Fruit fly (Drosophila melanogaster) whole organism, prepupa: ENCODE measurements around the gene CG10874.
A peak's percentile ranks its signal among the peaks of the same experiment; 100 is the strongest.

Source experiments
- CG10631 ChIP-seq: fragments of 200-800 bp; sonication (Bioruptor generic); optimal IDR thresholded peaks from 2 replicates; lab custom pipeline; 2016; ENCODE audit warnings: missing biosample characterization, missing genetic modification characterization
- CG10669 ChIP-seq: fragments of 200-800 bp; sonication (Bioruptor generic); optimal IDR thresholded peaks from 3 replicates; lab custom pipeline; 2018; ENCODE audit warnings: missing biosample characterization, mild to moderate bottlenecking, missing genetic modification characterization, moderate library complexity
- CG11294 ChIP-seq: fragments of 200-800 bp; sonication (Bioruptor generic); IDR thresholded peaks from 2 replicates; pipeline ENCODE4 v1.3.6; 2022; ENCODE audit warnings: missing biosample characterization, missing genetic modification characterization
- CG1621 ChIP-seq: fragments of 200-800 bp; sonication (Bioruptor generic); optimal IDR thresholded peaks from 3 replicates; lab custom pipeline; 2018; ENCODE audit warnings: missing biosample characterization, mild to moderate bottlenecking, missing genetic modification characterization
- CG16779 ChIP-seq: fragments of 200-800 bp; sonication (Bioruptor generic); optimal IDR thresholded peaks from 3 replicates; lab custom pipeline; 2017; ENCODE audit warnings: missing biosample characterization, mild to moderate bottlenecking, missing genetic modification characterization
- CG3032 ChIP-seq: fragments of 200-800 bp; optimal IDR thresholded peaks from 2 replicates; lab custom pipeline; 2019; ENCODE audit warnings: missing biosample characterization, mild to moderate bottlenecking, missing genetic modification characterization, moderate library complexity
- CG31627 ChIP-seq: fragments of 200-800 bp; sonication (Bioruptor generic); optimal IDR thresholded peaks from 3 replicates; lab custom pipeline; 2016; ENCODE audit warnings: missing biosample characterization, missing genetic modification characterization
- CG3919 ChIP-seq: fragments of 200-800 bp; sonication (Bioruptor generic); optimal IDR thresholded peaks from 3 replicates; lab custom pipeline; 2016; ENCODE audit warnings: missing biosample characterization, missing genetic modification characterization
- CG6163 ChIP-seq: fragments of 200-800 bp; sonication (Bioruptor generic); IDR thresholded peaks from 3 replicates; pipeline ENCODE4 v1.3.6; 2022; ENCODE audit warnings: missing biosample characterization, missing genetic modification characterization
- CG6792 ChIP-seq: fragments of 200-800 bp; sonication (Bioruptor generic); optimal IDR thresholded peaks from 3 replicates; lab custom pipeline; 2016; ENCODE audit warnings: missing biosample characterization, missing genetic modification characterization
- CG6854 ChIP-seq: fragments of 200-800 bp; sonication (Bioruptor generic); optimal IDR thresholded peaks from 2 replicates; lab custom pipeline; 2017; ENCODE audit warnings: missing biosample characterization, mild to moderate bottlenecking, missing genetic modification characterization
- CG7368 ChIP-seq: fragments of 200-800 bp; sonication (Bioruptor generic); optimal IDR thresholded peaks from 3 replicates; lab custom pipeline; 2016; ENCODE audit warnings: missing biosample characterization, missing genetic modification characterization
- CG8319 ChIP-seq: fragments of 200-800 bp; sonication (Bioruptor generic); optimal IDR thresholded peaks from 3 replicates; lab custom pipeline; 2016; ENCODE audit warnings: missing biosample characterization, missing genetic modification characterization
- CG9139 ChIP-seq: fragments of 200-800 bp; sonication (Bioruptor generic); optimal IDR thresholded peaks from 3 replicates; lab custom pipeline; 2017; ENCODE audit warnings: missing biosample characterization, mild to moderate bottlenecking, missing genetic modification characterization
- Eip75B ChIP-seq: fragments of 200-800 bp; sonication (Bioruptor generic); optimal IDR thresholded peaks from 3 replicates; lab custom pipeline; 2016; ENCODE audit warnings: missing biosample characterization, missing genetic modification characterization
- Eip78C ChIP-seq: fragments of 200-800 bp; sonication (Bioruptor generic); peaks from one replicate; lab custom pipeline; 2016; ENCODE audit warnings: missing biosample characterization, missing genetic modification characterization
- Ets96B ChIP-seq: fragments of 200-800 bp; optimal IDR thresholded peaks from 2 replicates; lab custom pipeline; 2019; ENCODE audit warnings: missing biosample characterization, mild to moderate bottlenecking, missing genetic modification characterization, moderate library complexity
- Gug ChIP-seq: fragments of 200-800 bp; sonication (Bioruptor generic); IDR thresholded peaks from 2 replicates; pipeline ENCODE4 v1.3.6; 2022; ENCODE audit warnings: missing biosample characterization, missing genetic modification characterization
- Hr38 ChIP-seq: sonication (Bioruptor generic); optimal IDR thresholded peaks from 2 replicates; lab custom pipeline; 2016; ENCODE audit warnings: missing biosample characterization, missing genetic modification characterization
- Hr39 ChIP-seq: fragments of 200-800 bp; sonication (Bioruptor generic); optimal IDR thresholded peaks from 2 replicates; lab custom pipeline; 2016; ENCODE audit warnings: missing biosample characterization, missing genetic modification characterization
- Lpt ChIP-seq: fragments of 200-800 bp; sonication (Bioruptor generic); optimal IDR thresholded peaks from 3 replicates; lab custom pipeline; 2016; ENCODE audit warnings: missing biosample characterization, missing genetic modification characterization
- Met ChIP-seq: fragments of 200-800 bp; sonication (Bioruptor generic); optimal IDR thresholded peaks from 3 replicates; lab custom pipeline; 2016; ENCODE audit warnings: missing biosample characterization, missing genetic modification characterization
- OdsH ChIP-seq: fragments of 200-800 bp; sonication (Bioruptor generic); optimal IDR thresholded peaks from 3 replicates; lab custom pipeline; 2016; ENCODE audit warnings: missing biosample characterization, missing genetic modification characterization
- Smox ChIP-seq: fragments of 200-800 bp; sonication (Bioruptor generic); optimal IDR thresholded peaks from 3 replicates; lab custom pipeline; 2016; ENCODE audit warnings: missing biosample characterization, missing genetic modification characterization
- Sox102F ChIP-seq: fragments of 200-800 bp; sonication (Bioruptor generic); optimal IDR thresholded peaks from 2 replicates; lab custom pipeline; 2016; ENCODE audit warnings: missing biosample characterization, mild to moderate bottlenecking, missing genetic modification characterization
- Sox14 ChIP-seq: fragments of 200-800 bp; sonication (Bioruptor generic); optimal IDR thresholded peaks from 3 replicates; lab custom pipeline; 2016; ENCODE audit warnings: missing biosample characterization, missing genetic modification characterization
- Sox15 ChIP-seq: fragments of 200-800 bp; sonication (Bioruptor generic); optimal IDR thresholded peaks from 3 replicates; lab custom pipeline; 2016; ENCODE audit warnings: missing biosample characterization, missing genetic modification characterization
- cyc ChIP-seq: fragments of 200-800 bp; sonication (Bioruptor generic); optimal IDR thresholded peaks from 3 replicates; lab custom pipeline; 2016; ENCODE audit warnings: missing biosample characterization, missing genetic modification characterization
- dsx ChIP-seq: fragments of 200-800 bp; optimal IDR thresholded peaks from 3 replicates; lab custom pipeline; 2019; ENCODE audit warnings: missing biosample characterization, mild to moderate bottlenecking, missing genetic modification characterization, moderate library complexity; ENCODE audit not compliant: poor library complexity, severe bottlenecking
- eg ChIP-seq: fragments of 200-800 bp; sonication (Bioruptor generic); IDR thresholded peaks from 3 replicates; pipeline ENCODE4 v1.3.6; 2022; ENCODE audit warnings: missing biosample characterization, missing genetic modification characterization
- fkh ChIP-seq: fragments of 200-800 bp; sonication (Bioruptor generic); optimal IDR thresholded peaks from 3 replicates; lab custom pipeline; 2017; ENCODE audit warnings: missing biosample characterization, mild to moderate bottlenecking, missing genetic modification characterization, moderate library complexity
- lz ChIP-seq: fragments of 200-800 bp; sonication (Bioruptor generic); optimal IDR thresholded peaks from 3 replicates; lab custom pipeline; 2016; ENCODE audit warnings: missing biosample characterization, missing genetic modification characterization
- pdm3 ChIP-seq: fragments of 200-800 bp; sonication (Bioruptor generic); optimal IDR thresholded peaks from 3 replicates; lab custom pipeline; 2016; ENCODE audit warnings: missing biosample characterization, missing genetic modification characterization
- spab ChIP-seq: fragments of 200-800 bp; sonication (Bioruptor generic); optimal IDR thresholded peaks from 2 replicates; lab custom pipeline; 2017; ENCODE audit warnings: missing biosample characterization, mild to moderate bottlenecking, missing genetic modification characterization, missing genetic modification reagents
- ss ChIP-seq, 2 experiments: fragments of 200-800 bp; sonication (Bioruptor generic); optimal IDR thresholded peaks; 2 replicates in 1 of 2; 3 replicates in 1 of 2; lab custom pipeline; 2017 to 2018; ENCODE audit warnings: mild to moderate bottlenecking in 2 of 2, missing biosample characterization in 2 of 2, missing genetic modification characterization in 2 of 2, moderate library complexity in 1 of 2
- svp ChIP-seq: fragments of 200-800 bp; sonication (Bioruptor generic); peaks from one replicate; lab custom pipeline; 2016; ENCODE audit warnings: missing biosample characterization, missing genetic modification characterization
- vri ChIP-seq: fragments of 200-800 bp; sonication (Bioruptor generic); optimal IDR thresholded peaks from 3 replicates; lab custom pipeline; 2016; ENCODE audit warnings: missing biosample characterization, mild to moderate bottlenecking, missing genetic modification characterization

CG10874 gene

DNA sequence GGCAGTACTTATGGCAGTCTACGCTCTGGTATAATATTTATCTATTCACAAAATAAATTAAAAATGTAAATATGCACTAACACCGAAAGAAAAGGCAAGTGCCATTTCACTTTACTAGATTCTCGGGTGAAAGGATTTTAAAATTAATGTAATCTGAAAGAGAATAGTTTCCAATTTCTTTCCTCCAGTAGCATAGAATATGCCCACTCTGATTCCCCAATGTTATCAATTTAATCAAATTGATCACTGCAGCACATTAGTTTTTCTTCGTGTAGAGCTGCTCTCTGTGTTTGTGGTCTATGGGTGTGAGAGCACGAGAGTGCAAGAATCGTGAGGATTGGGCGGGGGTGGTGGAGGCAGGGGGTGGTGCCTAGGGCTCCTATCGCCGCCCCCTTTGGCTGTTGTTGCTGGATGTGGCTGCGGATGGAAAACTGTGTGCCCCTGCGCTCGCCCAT is 8.9 kb upstream of the CG10874 start (continued):
- peak; percentile 85 for TF ChIP-seq CG10669 (GFP tag; lab: Kevin White, UChicago)
- TF ChIP-seq CG3032 (tag; lab: Kevin White, UChicago): peak; percentile 85
- TF ChIP-seq Met (GFP tag; lab: Kevin White, UChicago): peak; percentile 83
- TF ChIP-seq dsx (GFP tag; lab: Kevin White, UChicago): peak; percentile 83
- TF ChIP-seq eg (GFP tag; lab: Robert Waterston, UW): peak; percentile 91
- TF ChIP-seq vri (GFP tag; lab: Kevin White, UChicago): peak; percentile 63
- TF ChIP-seq OdsH (GFP tag; lab: Kevin White, UChicago): peak; percentile 94
- TF ChIP-seq Eip78C (GFP tag; lab: Kevin White, UChicago): peak; percentile 96
- TF ChIP-seq CG10631 (GFP tag; lab: Kevin White, UChicago): peak; percentile 94
- peak; percentile 85 for TF ChIP-seq Ets96B (tag; lab: Kevin White, UChicago)
- TF ChIP-seq Lpt (GFP tag; lab: Kevin White, UChicago): peak; percentile 78
- peak; percentile 89 for TF ChIP-seq spab
- peak; percentile 83 for TF ChIP-seq lz (GFP tag; lab: Kevin White, UChicago)
- TF ChIP-seq cyc: peak; percentile 80
- TF ChIP-seq CG3919: peak; percentile 92
- peak; percentile 66 for TF ChIP-seq CG8319 (GFP tag; lab: Kevin White, UChicago)
- peak; percentile 86 for TF ChIP-seq CG11294 (GFP tag; lab: Robert Waterston, UW)
- TF ChIP-seq Hr39 (GFP tag; lab: Kevin White, UChicago): peak; percentile 81
- TF ChIP-seq CG9139 (GFP tag; lab: Kevin White, UChicago): peak; percentile 65

DNA sequence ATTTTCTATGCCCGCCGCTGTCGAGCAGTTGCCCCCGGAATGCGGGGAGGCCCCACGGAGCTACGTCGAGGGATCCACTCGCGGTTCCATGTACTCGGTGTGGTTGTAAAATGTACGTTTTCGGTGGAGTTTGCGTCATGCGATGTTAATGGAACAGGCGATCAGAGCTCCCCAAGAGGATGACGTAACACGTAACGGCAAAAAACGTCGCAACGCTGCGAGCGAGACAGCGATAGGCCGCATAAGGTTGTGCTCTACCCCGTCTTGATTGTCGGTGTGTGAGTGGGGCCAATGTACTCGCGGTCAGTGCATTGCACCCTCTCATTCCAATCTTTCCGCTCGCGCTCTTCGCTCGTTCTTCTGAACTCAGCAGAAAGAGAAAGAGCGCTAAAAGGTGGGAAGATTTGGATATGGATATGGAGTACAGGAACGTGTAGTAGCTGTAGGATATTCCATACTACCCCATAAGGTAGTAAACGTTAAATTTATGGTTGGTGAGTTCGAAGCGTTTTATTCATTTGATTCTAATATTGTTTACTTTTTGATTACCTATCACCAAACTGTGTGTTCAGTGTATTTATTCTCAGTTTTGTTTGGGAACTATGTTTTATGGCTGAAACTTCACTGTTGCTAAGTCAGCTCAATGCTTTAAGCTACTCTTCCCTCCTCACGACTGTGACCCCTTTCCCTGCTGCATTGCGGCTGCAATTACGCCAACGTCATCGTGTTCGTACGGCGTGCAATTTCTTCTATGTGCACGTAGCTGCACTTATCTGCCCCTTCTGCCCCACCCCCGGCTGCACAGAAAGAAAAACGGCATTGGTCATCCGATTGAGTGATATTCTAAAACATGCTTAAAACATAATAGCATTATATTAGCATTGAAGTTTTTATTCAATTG is 8.2 kb upstream of the CG10874 start:
- TF ChIP-seq Met (GFP tag; lab: Kevin White, UChicago): peak; percentile 78
- peak; percentile 22 for TF ChIP-seq fkh (GFP tag; lab: Kevin White, UChicago)
- peak; percentile 9 for TF ChIP-seq Sox102F (GFP tag; lab: Kevin White, UChicago)
- TF ChIP-seq Gug: no peak
- peak in 1 of 2 experiments; percentile 31 for TF ChIP-seq ss (GFP tag; optimal IDR thresholded peaks at IDR 0.05; lab: Kevin White, UChicago)
- TF ChIP-seq vri (GFP tag; lab: Kevin White, UChicago): peak; percentile 99
- TF ChIP-seq svp (GFP tag; lab: Kevin White, UChicago): peak; percentile 93
- TF ChIP-seq Sox14: no peak
- TF ChIP-seq CG6792 (GFP tag; lab: Kevin White, UChicago): no peak
- TF ChIP-seq CG9139 (GFP tag; lab: Kevin White, UChicago): no peak
- peak; percentile 5 for TF ChIP-seq Ets96B (tag; lab: Kevin White, UChicago)
- TF ChIP-seq CG16779: peak; percentile 33
- TF ChIP-seq CG7368 (GFP tag; lab: Kevin White, UChicago): peak; percentile 41
- peak; percentile 59 for TF ChIP-seq CG1621 (tag; lab: Kevin White, UChicago)
- TF ChIP-seq CG6854 (GFP tag; lab: Kevin White, UChicago): peak; percentile 29
- TF ChIP-seq Lpt (GFP tag; lab: Kevin White, UChicago): peak; percentile 86
- no peak for TF ChIP-seq CG6163 (GFP tag; lab: Robert Waterston, UW)
- no peak for TF ChIP-seq CG31627 (GFP tag; lab: Kevin White, UChicago)
- peak; percentile 51 for TF ChIP-seq Eip75B (GFP tag; lab: Kevin White, UChicago)
- peak; percentile 22 for TF ChIP-seq dsx (GFP tag; lab: Kevin White, UChicago)
- TF ChIP-seq CG3919: peak; percentile 34
- no peak for TF ChIP-seq Sox15
- TF ChIP-seq Hr38: no peak
- TF ChIP-seq Smox: no peak
- no peak for TF ChIP-seq pdm3 (GFP tag; lab: Kevin White, UChicago)
- peak; percentile 75 for TF ChIP-seq Eip78C (GFP tag; lab: Kevin White, UChicago)
- no peak for TF ChIP-seq spab
- TF ChIP-seq, all 60 proteins: peak for 16
